In the genomic region with DNA sequence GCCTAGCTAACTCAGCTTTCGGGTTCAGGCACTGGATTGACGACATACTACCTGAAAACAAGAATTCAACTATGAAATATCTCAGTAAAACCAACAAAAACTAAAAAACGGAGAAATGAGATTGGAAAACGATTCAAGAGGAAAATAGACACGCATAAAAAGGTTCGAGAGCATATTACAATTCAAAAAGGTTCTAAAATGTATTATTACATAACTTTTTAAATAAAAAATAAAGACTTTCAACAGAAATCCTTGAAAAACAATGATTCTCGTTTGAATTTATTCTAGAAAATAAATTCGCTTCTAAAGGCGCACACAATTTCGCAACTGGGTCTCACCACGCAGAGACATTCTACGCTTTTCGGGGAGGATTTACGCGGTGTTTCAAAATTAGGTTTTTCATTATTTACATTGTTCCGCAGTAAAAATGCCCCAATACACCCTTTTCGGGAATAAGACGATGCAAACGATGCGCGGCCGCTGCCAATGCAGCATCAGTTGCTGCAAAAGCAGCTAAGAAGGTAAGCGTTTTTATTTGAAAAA, we compare ENCODE assay signal across 1 worm cellular context.
A peak's percentile ranks its signal among the peaks of the same experiment; 100 is the strongest.
TF ChIP-seq lines count a peak whose summit lies in the region.

A gene (minus strand): TSS at position 51 of the 543 bp plus-strand sequence.
A gene (plus strand): TSS at position 382 of the 543 bp plus-strand sequence.

TF ChIP-seq in whole organism, L1 larva, 84 proteins besides CTCF, POLR2A, EP300 and RAD21 (continued from another document):
- TF ChIP-seq aly-2 (tag; optimal IDR thresholded peaks at IDR 0.05; lab: Kevin White, UChicago): peak; percentile 15
- no peak for TF ChIP-seq vab-15 (tag; optimal IDR thresholded peaks at IDR 0.05; lab: Kevin White, UChicago)
- TF ChIP-seq unc-130 (tag; optimal IDR thresholded peaks at IDR 0.05; lab: Kevin White, UChicago): peak; percentile 88
- peak; percentile 84 for TF ChIP-seq nhr-20 (tag; optimal IDR thresholded peaks at IDR 0.05; lab: Kevin White, UChicago)
- TF ChIP-seq ceh-63 (GFP tag; optimal IDR thresholded peaks at IDR 0.05; lab: Kevin White, UChicago): no peak
- no peak for TF ChIP-seq fkh-4 (tag; optimal IDR thresholded peaks at IDR 0.05; lab: Kevin White, UChicago; ENCODE audit: borderline replicate concordance)
- TF ChIP-seq dsc-1 (tag; optimal IDR thresholded peaks at IDR 0.05; lab: Kevin White, UChicago): peak; percentile 59
- peak; percentile 42 for TF ChIP-seq lir-3 (tag; optimal IDR thresholded peaks at IDR 0.05; lab: Kevin White, UChicago; ENCODE audit: poor library complexity)
- peak; percentile 38 for TF ChIP-seq elt-2 (tag; optimal IDR thresholded peaks at IDR 0.05; lab: Kevin White, UChicago)
- no peak for TF ChIP-seq egl-27 (tag; optimal IDR thresholded peaks at IDR 0.05; lab: Kevin White, UChicago)
- TF ChIP-seq nhr-19 (GFP tag; conservative IDR thresholded peaks at IDR 0.05; lab: Robert Waterston, UW): peak; percentile 78
- TF ChIP-seq sptf-1 (tag; optimal IDR thresholded peaks at IDR 0.05; lab: Kevin White, UChicago): no peak
- TF ChIP-seq lin-39 (tag; optimal IDR thresholded peaks at IDR 0.05; lab: Kevin White, UChicago): peak; percentile 33
- peak; percentile 7 for TF ChIP-seq ceh-90 (tag; optimal IDR thresholded peaks at IDR 0.05; lab: Kevin White, UChicago)
- TF ChIP-seq blmp-1 (tag; optimal IDR thresholded peaks at IDR 0.05; lab: Kevin White, UChicago): peak; percentile 87
- TF ChIP-seq alr-1 (tag; optimal IDR thresholded peaks at IDR 0.05; lab: Kevin White, UChicago; ENCODE audit: borderline replicate concordance): no peak
- TF ChIP-seq efl-3 (GFP tag; optimal IDR thresholded peaks at IDR 0.05; lab: Kevin White, UChicago): no peak
- peak; percentile 95 to 98 (median 96) for TF ChIP-seq dpl-1 (GFP tag; optimal IDR thresholded peaks at IDR 0.05; lab: Kevin White, UChicago)
- TF ChIP-seq pax-3 (tag; optimal IDR thresholded peaks at IDR 0.05; lab: Kevin White, UChicago): no peak
- peak; percentile 26 for TF ChIP-seq C04F5.9 (tag; optimal IDR thresholded peaks at IDR 0.05; lab: Kevin White, UChicago)
- TF ChIP-seq C16A3.4 (tag; optimal IDR thresholded peaks at IDR 0.05; lab: Kevin White, UChicago): peak; percentile 88
- TF ChIP-seq ztf-4 (tag; optimal IDR thresholded peaks at IDR 0.05; lab: Kevin White, UChicago): peak; percentile 61
- TF ChIP-seq nhr-77 (tag; optimal IDR thresholded peaks at IDR 0.05; lab: Kevin White, UChicago): peak; percentile 76
- TF ChIP-seq pqm-1 (tag; optimal IDR thresholded peaks at IDR 0.05; lab: Kevin White, UChicago): no peak
- TF ChIP-seq snpc-4 (tag; optimal IDR thresholded peaks at IDR 0.05; lab: Kevin White, UChicago): peak; percentile 51
- no peak for TF ChIP-seq hlh-4 (tag; optimal IDR thresholded peaks at IDR 0.05; lab: Kevin White, UChicago)
- peak; percentile 81 for TF ChIP-seq xbp-1 (tag; optimal IDR thresholded peaks at IDR 0.05; lab: Kevin White, UChicago)
TF ChIP-seq in whole organism, L1 larva: peak in this region for 51.
